Worm (Caenorhabditis elegans) whole organism, late embryonic: ENCODE data around the gene C01G6.3.

Experiments used
- C08G9.2 ChIP-seq: sonication (generic microtip); optimal IDR thresholded peaks from 2 replicates; lab custom pipeline; 2016; ENCODE audit warnings: mild to moderate bottlenecking, missing genetic modification characterization, moderate library complexity, missing compliant biosample characterization
- C38D4.7 ChIP-seq: fragments of 200-800 bp; sonication (Bioruptor generic); optimal IDR thresholded peaks from 2 replicates; lab custom pipeline; 2018; ENCODE audit warnings: mild to moderate bottlenecking, missing genetic modification characterization, moderate library complexity, missing compliant biosample characterization
- ama-1 ChIP-seq: fragments of 150-350 bp; optimal IDR thresholded peaks from 2 replicates; lab custom pipeline; 2014
- ceh-14 ChIP-seq: sonication (generic microtip); optimal IDR thresholded peaks from 2 replicates; lab custom pipeline; 2016; ENCODE audit warnings: missing genotype, missing genetic modification characterization, missing compliant biosample characterization
- ceh-18 ChIP-seq: sonication (generic microtip); optimal IDR thresholded peaks from 2 replicates; lab custom pipeline; 2016; ENCODE audit warnings: missing genetic modification characterization, missing compliant biosample characterization
- ceh-19 ChIP-seq: fragments of 200-800 bp; sonication (Bioruptor generic); optimal IDR thresholded peaks from 2 replicates; lab custom pipeline; 2018; ENCODE audit warnings: mild to moderate bottlenecking, missing genetic modification characterization, missing compliant biosample characterization
- ceh-2 ChIP-seq: sonication (generic microtip); optimal IDR thresholded peaks from 2 replicates; lab custom pipeline; 2016; ENCODE audit warnings: missing genotype, missing genetic modification characterization, missing compliant biosample characterization
- ceh-22 ChIP-seq: sonication (generic microtip); optimal IDR thresholded peaks from 2 replicates; lab custom pipeline; 2017; ENCODE audit warnings: missing biosample characterization, missing genetic modification characterization
- ceh-24 ChIP-seq: sonication (generic microtip); optimal IDR thresholded peaks from 2 replicates; lab custom pipeline; 2016; ENCODE audit warnings: mild to moderate bottlenecking, missing genetic modification characterization, missing compliant biosample characterization
- ceh-31 ChIP-seq: sonication (generic microtip); optimal IDR thresholded peaks from 2 replicates; lab custom pipeline; 2016; ENCODE audit warnings: missing genetic modification characterization, missing compliant biosample characterization
- ceh-34 ChIP-seq: sonication (generic microtip); optimal IDR thresholded peaks from 2 replicates; lab custom pipeline; 2016; ENCODE audit warnings: mild to moderate bottlenecking, missing genetic modification characterization, missing compliant biosample characterization
- ceh-45 ChIP-seq: fragments of 200-800 bp; sonication (Bioruptor generic); IDR thresholded peaks from 2 replicates; pipeline ENCODE4 v1.3.6; 2022; ENCODE audit warnings: missing genetic modification reagents, missing genetic modification characterization, missing compliant biosample characterization
- ceh-6 ChIP-seq: fragments of 200-800 bp; sonication (Bioruptor generic); optimal IDR thresholded peaks from 2 replicates; lab custom pipeline; 2018; ENCODE audit warnings: mild to moderate bottlenecking, missing genetic modification characterization, missing compliant biosample characterization
- che-1 ChIP-seq: sonication (generic microtip); optimal IDR thresholded peaks from 2 replicates; lab custom pipeline; 2016; ENCODE audit warnings: mild to moderate bottlenecking, missing genetic modification characterization, missing compliant biosample characterization
- dve-1 ChIP-seq: sonication (generic microtip); optimal IDR thresholded peaks from 2 replicates; lab custom pipeline; 2017; ENCODE audit warnings: antibody characterized with exemption, mild to moderate bottlenecking, missing genetic modification characterization, missing compliant biosample characterization
- elt-2 ChIP-seq: sonication (generic microtip); optimal IDR thresholded peaks from 2 replicates; lab custom pipeline; 2016; ENCODE audit warnings: missing genetic modification reagents, missing genetic modification characterization, missing compliant biosample characterization
- elt-4 ChIP-seq: sonication (generic microtip); optimal IDR thresholded peaks from 2 replicates; lab custom pipeline; 2016; ENCODE audit warnings: missing genetic modification characterization, missing compliant biosample characterization
- eyg-1 ChIP-seq: sonication (generic microtip); optimal IDR thresholded peaks from 2 replicates; lab custom pipeline; 2016; ENCODE audit warnings: missing genotype, missing genetic modification characterization, missing compliant biosample characterization
- fax-1 ChIP-seq: sonication (generic microtip); optimal IDR thresholded peaks from 2 replicates; lab custom pipeline; 2016; ENCODE audit warnings: missing genotype, missing genetic modification characterization, missing compliant biosample characterization
- fkh-6 ChIP-seq: sonication (generic microtip); optimal IDR thresholded peaks from 2 replicates; lab custom pipeline; 2016; ENCODE audit warnings: missing genetic modification characterization, missing compliant biosample characterization
- gmeb-2 ChIP-seq: sonication (generic microtip); optimal IDR thresholded peaks from 2 replicates; lab custom pipeline; 2016; ENCODE audit warnings: missing genetic modification characterization, inconsistent platforms, missing compliant biosample characterization
- hlh-13 ChIP-seq: fragments of 200-800 bp; sonication (Bioruptor generic); optimal IDR thresholded peaks from 2 replicates; lab custom pipeline; 2018; ENCODE audit warnings: mild to moderate bottlenecking, missing genetic modification characterization, missing compliant biosample characterization
- hlh-15 ChIP-seq: sonication (generic microtip); optimal IDR thresholded peaks from 2 replicates; lab custom pipeline; 2016; ENCODE audit warnings: missing genetic modification characterization, missing compliant biosample characterization
- hlh-30 ChIP-seq: sonication (generic microtip); optimal IDR thresholded peaks from 2 replicates; lab custom pipeline; 2017; ENCODE audit warnings: antibody characterized with exemption, missing genetic modification characterization, missing compliant biosample characterization; ENCODE audit not compliant: insufficient read depth
- hlh-6 ChIP-seq: sonication (generic microtip); optimal IDR thresholded peaks from 2 replicates; lab custom pipeline; 2016; ENCODE audit warnings: missing genotype, missing genetic modification characterization, missing compliant biosample characterization
- hlh-8 ChIP-seq: sonication (generic microtip); optimal IDR thresholded peaks from 2 replicates; lab custom pipeline; 2016; ENCODE audit warnings: missing genotype, missing genetic modification characterization, missing compliant biosample characterization
- mec-3 ChIP-seq: sonication (generic microtip); optimal IDR thresholded peaks from 2 replicates; lab custom pipeline; 2016; ENCODE audit warnings: borderline replicate concordance, missing genetic modification characterization, missing compliant biosample characterization
- npax-4 ChIP-seq: sonication (generic microtip); optimal IDR thresholded peaks from 2 replicates; lab custom pipeline; 2016; ENCODE audit warnings: missing genetic modification characterization, missing compliant biosample characterization
- odd-2 ChIP-seq: sonication (generic microtip); optimal IDR thresholded peaks from 2 replicates; lab custom pipeline; 2017; ENCODE audit warnings: antibody characterized with exemption, mild to moderate bottlenecking, missing genetic modification characterization, missing compliant biosample characterization
- pag-3 ChIP-seq: sonication (generic microtip); optimal IDR thresholded peaks from 2 replicates; lab custom pipeline; 2016; ENCODE audit warnings: missing compliant biosample characterization, missing genetic modification characterization, borderline replicate concordance
- pat-9 ChIP-seq: fragments of 200-800 bp; sonication (Bioruptor generic); optimal IDR thresholded peaks from 2 replicates; lab custom pipeline; 2018; ENCODE audit warnings: mild to moderate bottlenecking, missing genetic modification characterization, moderate library complexity, missing compliant biosample characterization
- pax-1 ChIP-seq: fragments of 150-350 bp; optimal IDR thresholded peaks from 2 replicates; lab custom pipeline; 2014; ENCODE audit warnings: missing biosample characterization, missing genetic modification characterization
- pha-2 ChIP-seq: sonication (generic microtip); optimal IDR thresholded peaks from 2 replicates; lab custom pipeline; 2017; ENCODE audit warnings: mild to moderate bottlenecking, missing genetic modification characterization, missing compliant biosample characterization
- pha-4 ChIP-seq: fragments of 150-350 bp; optimal IDR thresholded peaks from 2 replicates; lab custom pipeline; 2018; ENCODE audit warnings: missing biosample characterization, missing genetic modification reagents, missing genetic modification characterization
- pqm-1 ChIP-seq: sonication (generic microtip); optimal IDR thresholded peaks from 2 replicates; lab custom pipeline; 2016; ENCODE audit warnings: missing genetic modification characterization, missing compliant biosample characterization
- ref-2 ChIP-seq: sonication (generic microtip); optimal IDR thresholded peaks from 2 replicates; lab custom pipeline; 2016; ENCODE audit warnings: missing genetic modification characterization, missing compliant biosample characterization
- rnt-1 ChIP-seq: sonication (generic microtip); optimal IDR thresholded peaks from 2 replicates; lab custom pipeline; 2016; ENCODE audit warnings: missing genetic modification characterization, missing compliant biosample characterization
- sox-2 ChIP-seq: fragments of 200-800 bp; sonication (Bioruptor generic); IDR thresholded peaks from 2 replicates; pipeline ENCODE4 v1.3.6; 2022; ENCODE audit warnings: missing genetic modification reagents, missing genetic modification characterization, missing compliant biosample characterization
- sox-4 ChIP-seq: sonication (generic microtip); optimal IDR thresholded peaks from 2 replicates; lab custom pipeline; 2017; ENCODE audit warnings: mild to moderate bottlenecking, missing genetic modification characterization, inconsistent platforms, missing compliant biosample characterization
- syd-9 ChIP-seq: sonication (generic microtip); optimal IDR thresholded peaks from 2 replicates; lab custom pipeline; 2016; ENCODE audit warnings: mild to moderate bottlenecking, missing genetic modification characterization, moderate library complexity, missing compliant biosample characterization
- tbx-2 ChIP-seq: sonication (generic microtip); optimal IDR thresholded peaks from 2 replicates; lab custom pipeline; 2016; ENCODE audit warnings: missing genetic modification characterization, missing compliant biosample characterization
- tbx-7 ChIP-seq: sonication (generic microtip); optimal IDR thresholded peaks from 2 replicates; lab custom pipeline; 2016; ENCODE audit warnings: missing genotype, missing genetic modification characterization, missing compliant biosample characterization
- ttx-3 ChIP-seq: sonication (generic microtip); optimal IDR thresholded peaks from 2 replicates; lab custom pipeline; 2016; ENCODE audit warnings: missing genetic modification reagents, missing genetic modification characterization, missing compliant biosample characterization
- unc-42 ChIP-seq: sonication (generic microtip); optimal IDR thresholded peaks from 2 replicates; lab custom pipeline; 2016; ENCODE audit warnings: missing genotype, missing genetic modification characterization, missing compliant biosample characterization
- unc-86 ChIP-seq: sonication (generic microtip); optimal IDR thresholded peaks from 2 replicates; lab custom pipeline; 2016; ENCODE audit warnings: missing genetic modification characterization, missing compliant biosample characterization

The C01G6.3 gene

ce11 chrII:9308614-9309046, 38.9 kb downstream of the C01G6.3 start (continued):
- TF ChIP-seq eyg-1 (tag; lab: Kevin White, UChicago) (no peak), npax-4 (tag; lab: Kevin White, UChicago) (no peak), ceh-45 (GFP tag; lab: Robert Waterston, UW) (no peak), pha-2 (tag; lab: Kevin White, UChicago) (no peak), ceh-24 (tag; lab: Kevin White, UChicago) (no peak), elt-2 (tag; lab: Kevin White, UChicago) (no peak), che-1 (tag; lab: Kevin White, UChicago) (no peak), mec-3 (no peak), rnt-1 (tag; lab: Kevin White, UChicago) (no peak), pax-1 (no peak), hlh-13 (GFP tag; lab: Kevin White, UChicago) (no peak), hlh-30 (tag; lab: Kevin White, UChicago) (peak; percentile 13)

- TF ChIP-seq pat-9 (tag; lab: Kevin White, UChicago) (no peak), ceh-2 (no peak), syd-9 (tag; lab: Kevin White, UChicago) (no peak), hlh-15 (tag; lab: Kevin White, UChicago) (no peak), fax-1 (tag; lab: Kevin White, UChicago) (no peak), unc-86 (tag; lab: Kevin White, UChicago) (no peak)
Observed at ce11 chrII:9310204-9310603, 40.5 kb downstream of the C01G6.3 start, which contains the start of gene cam-1. TSS of gene cam-1 (minus strand) at chrII:9310304.

ce11 chrII:9310794-9311193, 41.1 kb downstream of the C01G6.3 start:
- no peak for TF ChIP-seq C38D4.7
- no peak for TF ChIP-seq ceh-22
- no peak for TF ChIP-seq gmeb-2 (tag; lab: Kevin White, UChicago)
- TF ChIP-seq unc-42 (tag; lab: Kevin White, UChicago) = peak; percentile 48
- TF ChIP-seq, all 69 proteins: peak for 1

ce11 chrII:9311702-9312101, 42.0 kb downstream of the C01G6.3 start:
- TF ChIP-seq elt-4 (tag; lab: Kevin White, UChicago) (no peak), unc-42 (tag; lab: Kevin White, UChicago) (peak; percentile 88)

- TF ChIP-seq tbx-2 (tag; lab: Kevin White, UChicago) (no peak), fkh-6 (tag; lab: Kevin White, UChicago) (no peak), pqm-1 (no peak), tbx-7 (tag; lab: Kevin White, UChicago) (no peak), ceh-6 (GFP tag; lab: Kevin White, UChicago) (no peak), ref-2 (tag; lab: Kevin White, UChicago) (peak; percentile 48), odd-2 (no peak), ceh-31 (tag; lab: Kevin White, UChicago) (peak; percentile 83), ama-1 (lab: Kevin White, UChicago) (no peak), fax-1 (tag; lab: Kevin White, UChicago) (no peak), pat-9 (tag; lab: Kevin White, UChicago) (no peak), sox-4 (tag; lab: Kevin White, UChicago) (no peak), C38D4.7 (no peak), hlh-6 (no peak), ceh-19 (GFP tag; lab: Kevin White, UChicago) (peak; percentile 26), hlh-8 (tag; lab: Kevin White, UChicago) (no peak), pha-4 (tag; lab: Kevin White, UChicago) (no peak), ceh-2 (peak; percentile 34), ceh-18 (tag; lab: Kevin White, UChicago) (no peak), gmeb-2 (tag; lab: Kevin White, UChicago) (no peak), dve-1 (no peak), pax-1 (peak; percentile 93), sox-2 (peak; percentile 73), ceh-14 (tag; lab: Kevin White, UChicago) (no peak), ceh-34 (tag; lab: Kevin White, UChicago) (peak; percentile 67), hlh-15 (tag; lab: Kevin White, UChicago) (no peak), C08G9.2 (tag; lab: Kevin White, UChicago) (no peak), ttx-3 (tag; lab: Kevin White, UChicago) (no peak), pag-3 (tag; lab: Kevin White, UChicago) (no peak)
Observed at ce11 chrII:9313335-9313734, 43.6 kb downstream of the C01G6.3 start.
